Fruit fly (Drosophila melanogaster) whole organism, embryonic: ENCODE results near the gene CG12519.
"Not testable (repeated sequence)": the region's sequence is repeated elsewhere in the genome, so short reads cannot be mapped to it uniquely, and the experiment has no call there.

Source experiments
- Asciz ChIP-seq: fragments of 200-800 bp; sonication (Bioruptor generic); optimal IDR thresholded peaks from 2 replicates; lab custom pipeline; 2017; ENCODE audit warnings: missing biosample characterization, mild to moderate bottlenecking, missing genetic modification characterization, missing genetic modification reagents
- Atf3 ChIP-seq: fragments of 200-800 bp; sonication (Bioruptor generic); optimal IDR thresholded peaks from 3 replicates; lab custom pipeline; 2016; ENCODE audit warnings: missing biosample characterization, missing genetic modification characterization
- Bdp1 ChIP-seq: fragments of 200-800 bp; sonication (Bioruptor generic); optimal IDR thresholded peaks from 3 replicates; lab custom pipeline; 2016; ENCODE audit warnings: missing biosample characterization, missing genetic modification characterization
- Blimp-1 ChIP-seq: fragments of 200-800 bp; sonication (Bioruptor generic); optimal IDR thresholded peaks from 3 replicates; lab custom pipeline; 2018; ENCODE audit warnings: missing biosample characterization, missing genetic modification characterization, mild to moderate bottlenecking, moderate library complexity, missing genetic modification reagents
- CG1233 ChIP-seq: fragments of 200-800 bp; sonication (Bioruptor generic); optimal IDR thresholded peaks from 4 replicates; lab custom pipeline; 2018; ENCODE audit warnings: missing biosample characterization, mild to moderate bottlenecking, missing genetic modification characterization
- CG14667 ChIP-seq: fragments of 200-800 bp; sonication (Bioruptor generic); IDR thresholded peaks from 2 replicates; pipeline ENCODE4 v1.3.6; 2022; ENCODE audit warnings: missing biosample characterization, missing genetic modification characterization
- CG15073 ChIP-seq: fragments of 200-800 bp; sonication (Bioruptor generic); optimal IDR thresholded peaks from 2 replicates; lab custom pipeline; 2016; ENCODE audit warnings: missing biosample characterization, missing genetic modification characterization
- CG1603 ChIP-seq: fragments of 200-800 bp; sonication (Bioruptor generic); optimal IDR thresholded peaks from 2 replicates; lab custom pipeline; 2019; ENCODE audit warnings: missing biosample characterization, mild to moderate bottlenecking, missing genetic modification characterization, moderate library complexity
- CG17359 ChIP-seq: fragments of 200-800 bp; sonication (Bioruptor generic); optimal IDR thresholded peaks from 3 replicates; lab custom pipeline; 2018; ENCODE audit warnings: missing biosample characterization, mild to moderate bottlenecking, missing genetic modification characterization, moderate library complexity
- CG2202 ChIP-seq: fragments of 200-800 bp; sonication (Bioruptor generic); optimal IDR thresholded peaks from 2 replicates; lab custom pipeline; 2018; ENCODE audit warnings: missing biosample characterization, mild to moderate bottlenecking, missing genetic modification characterization
- CG6813 ChIP-seq: fragments of 200-800 bp; sonication (Bioruptor generic); optimal IDR thresholded peaks from 2 replicates; lab custom pipeline; 2017; ENCODE audit warnings: missing biosample characterization, missing genetic modification characterization, mild to moderate bottlenecking, moderate library complexity, missing genetic modification reagents
- CG7357 ChIP-seq: fragments of 200-800 bp; sonication (Bioruptor generic); IDR thresholded peaks from 3 replicates; pipeline ENCODE4 v1.3.6; 2022; ENCODE audit warnings: missing biosample characterization, missing genetic modification characterization
- CHES-1-like ChIP-seq: fragments of 200-800 bp; sonication (Bioruptor generic); optimal IDR thresholded peaks from 2 replicates; lab custom pipeline; 2016; ENCODE audit warnings: missing biosample characterization, missing genetic modification characterization
- CrebB ChIP-seq: fragments of 200-800 bp; sonication (Bioruptor generic); optimal IDR thresholded peaks from 3 replicates; lab custom pipeline; 2018; ENCODE audit warnings: missing biosample characterization, mild to moderate bottlenecking, missing genetic modification characterization
- Dek ChIP-seq: fragments of 200-800 bp; sonication (Bioruptor generic); optimal IDR thresholded peaks from 3 replicates; lab custom pipeline; 2019; ENCODE audit warnings: missing biosample characterization, mild to moderate bottlenecking, missing genetic modification characterization, moderate library complexity
- E2f2 ChIP-seq: fragments of 200-800 bp; sonication (Bioruptor generic); IDR thresholded peaks from 2 replicates; pipeline ENCODE4 v1.3.6; 2022; ENCODE audit warnings: missing biosample characterization, missing genetic modification characterization
- ERR ChIP-seq: fragments of 200-800 bp; sonication (Bioruptor generic); optimal IDR thresholded peaks from 2 replicates; lab custom pipeline; 2016; ENCODE audit warnings: missing biosample characterization, missing genetic modification characterization
- Ets65A ChIP-seq: fragments of 200-800 bp; sonication (Bioruptor generic); peaks from one replicate; lab custom pipeline; 2016; ENCODE audit warnings: missing biosample characterization, missing genetic modification characterization
- Ets97D ChIP-seq: fragments of 200-800 bp; sonication (Bioruptor generic); optimal IDR thresholded peaks from 3 replicates; lab custom pipeline; 2016; ENCODE audit warnings: missing biosample characterization, missing genetic modification characterization
- HLH3B ChIP-seq: fragments of 200-800 bp; sonication (Bioruptor generic); IDR thresholded peaks from 2 replicates; pipeline ENCODE4 v1.3.6; 2022; ENCODE audit warnings: missing biosample characterization, missing genetic modification characterization
- Hr39 ChIP-seq: fragments of >200 bp; optimal IDR thresholded peaks from 2 replicates; lab custom pipeline; 2017
- Hr78 ChIP-seq, 2 experiments: fragments of 200-800 bp in 1 of 2; fragments of >200 bp in 1 of 2; sonication (Bioruptor generic) in 1 of 2; optimal IDR thresholded peaks; 2 replicates each; lab custom pipeline; 2017 to 2019; ENCODE audit warnings: missing biosample characterization in 2 of 2, missing genetic modification characterization in 2 of 2, mild to moderate bottlenecking in 1 of 2, moderate library complexity in 1 of 2
- Mes4 ChIP-seq: fragments of 200-800 bp; sonication (Bioruptor generic); optimal IDR thresholded peaks from 2 replicates; lab custom pipeline; 2016; ENCODE audit warnings: missing biosample characterization, missing genetic modification characterization
- NC2α ChIP-seq: fragments of 200-800 bp; sonication (Bioruptor generic); optimal IDR thresholded peaks from 2 replicates; lab custom pipeline; 2016; ENCODE audit warnings: missing biosample characterization, missing genetic modification characterization
- NK7.1 ChIP-seq: fragments of 200-800 bp; sonication (Bioruptor generic); optimal IDR thresholded peaks from 3 replicates; lab custom pipeline; 2016; ENCODE audit warnings: missing biosample characterization, missing genetic modification characterization
- Side ChIP-seq: fragments of 200-800 bp; sonication (Bioruptor generic); optimal IDR thresholded peaks from 2 replicates; lab custom pipeline; 2016; ENCODE audit warnings: missing biosample characterization, missing genetic modification characterization
- Sin3A ChIP-seq: fragments of >200 bp; optimal IDR thresholded peaks from 2 replicates; lab custom pipeline; 2018
- Usf ChIP-seq: fragments of 200-800 bp; sonication (Bioruptor generic); optimal IDR thresholded peaks from 2 replicates; lab custom pipeline; 2017; ENCODE audit warnings: missing genotype, missing biosample characterization, missing genetic modification characterization
- ap ChIP-seq: fragments of 200-800 bp; sonication (Bioruptor generic); IDR thresholded peaks from 2 replicates; pipeline ENCODE4 v1.3.6; 2022; ENCODE audit warnings: missing biosample characterization, missing genetic modification characterization
- cas ChIP-seq: fragments of 200-800 bp; sonication (Bioruptor generic); IDR thresholded peaks from 2 replicates; pipeline ENCODE4 v1.3.6; 2022; ENCODE audit warnings: missing biosample characterization, missing genetic modification characterization
- chinmo ChIP-seq: fragments of 200-800 bp; sonication (Bioruptor generic); IDR thresholded peaks from 4 replicates; pipeline ENCODE4 v1.3.6; 2022; ENCODE audit warnings: missing biosample characterization, missing genetic modification characterization; ENCODE audit not compliant: partially characterized antibody
- cwo ChIP-seq: fragments of 200-800 bp; sonication (Bioruptor generic); optimal IDR thresholded peaks from 3 replicates; lab custom pipeline; 2017; ENCODE audit warnings: missing biosample characterization, missing genetic modification characterization, mild to moderate bottlenecking, moderate library complexity, missing genetic modification reagents
- dan ChIP-seq: fragments of 200-800 bp; sonication (Bioruptor generic); IDR thresholded peaks from 2 replicates; pipeline ENCODE4 v1.3.6; 2022; ENCODE audit warnings: missing biosample characterization, missing genetic modification characterization
- fd3F ChIP-seq: fragments of 200-800 bp; sonication (Bioruptor generic); optimal IDR thresholded peaks from 2 replicates; lab custom pipeline; 2018; ENCODE audit warnings: missing biosample characterization, mild to moderate bottlenecking, missing genetic modification characterization, moderate library complexity
- grn ChIP-seq: fragments of 200-800 bp; sonication (Bioruptor generic); optimal IDR thresholded peaks from 3 replicates; lab custom pipeline; 2017; ENCODE audit warnings: missing biosample characterization, missing genetic modification characterization
- kah ChIP-seq: fragments of 200-800 bp; sonication (Bioruptor generic); optimal IDR thresholded peaks from 2 replicates; lab custom pipeline; 2018; ENCODE audit warnings: missing biosample characterization, mild to moderate bottlenecking, missing genetic modification characterization
- mirr ChIP-seq: fragments of 200-800 bp; sonication (Bioruptor generic); optimal IDR thresholded peaks from 3 replicates; lab custom pipeline; 2018; ENCODE audit warnings: missing biosample characterization, mild to moderate bottlenecking, missing genetic modification characterization
- oc ChIP-seq: fragments of 200-800 bp; sonication (Bioruptor generic); optimal IDR thresholded peaks from 2 replicates; lab custom pipeline; 2018; ENCODE audit warnings: missing biosample characterization, mild to moderate bottlenecking, missing genetic modification characterization, moderate library complexity
- sqz ChIP-seq: fragments of 200-800 bp; sonication (Bioruptor generic); optimal IDR thresholded peaks from 3 replicates; lab custom pipeline; 2018; ENCODE audit warnings: missing biosample characterization, mild to moderate bottlenecking, missing genetic modification characterization
- stc ChIP-seq: fragments of 200-800 bp; sonication (Bioruptor generic); IDR thresholded peaks from 2 replicates; pipeline ENCODE4 v1.3.6; 2022; ENCODE audit warnings: missing biosample characterization, missing genetic modification characterization
- stwl ChIP-seq: fragments of 200-800 bp; sonication (Bioruptor generic); optimal IDR thresholded peaks from 3 replicates; lab custom pipeline; 2018; ENCODE audit warnings: missing biosample characterization, mild to moderate bottlenecking, missing genetic modification characterization, moderate library complexity
- unc-4 ChIP-seq: fragments of 200-800 bp; sonication (Bioruptor generic); IDR thresholded peaks from 2 replicates; pipeline ENCODE4 v1.3.6; 2022; ENCODE audit warnings: missing biosample characterization, missing genetic modification characterization; ENCODE audit not compliant: partially characterized antibody

Gene CG12519

DNA sequence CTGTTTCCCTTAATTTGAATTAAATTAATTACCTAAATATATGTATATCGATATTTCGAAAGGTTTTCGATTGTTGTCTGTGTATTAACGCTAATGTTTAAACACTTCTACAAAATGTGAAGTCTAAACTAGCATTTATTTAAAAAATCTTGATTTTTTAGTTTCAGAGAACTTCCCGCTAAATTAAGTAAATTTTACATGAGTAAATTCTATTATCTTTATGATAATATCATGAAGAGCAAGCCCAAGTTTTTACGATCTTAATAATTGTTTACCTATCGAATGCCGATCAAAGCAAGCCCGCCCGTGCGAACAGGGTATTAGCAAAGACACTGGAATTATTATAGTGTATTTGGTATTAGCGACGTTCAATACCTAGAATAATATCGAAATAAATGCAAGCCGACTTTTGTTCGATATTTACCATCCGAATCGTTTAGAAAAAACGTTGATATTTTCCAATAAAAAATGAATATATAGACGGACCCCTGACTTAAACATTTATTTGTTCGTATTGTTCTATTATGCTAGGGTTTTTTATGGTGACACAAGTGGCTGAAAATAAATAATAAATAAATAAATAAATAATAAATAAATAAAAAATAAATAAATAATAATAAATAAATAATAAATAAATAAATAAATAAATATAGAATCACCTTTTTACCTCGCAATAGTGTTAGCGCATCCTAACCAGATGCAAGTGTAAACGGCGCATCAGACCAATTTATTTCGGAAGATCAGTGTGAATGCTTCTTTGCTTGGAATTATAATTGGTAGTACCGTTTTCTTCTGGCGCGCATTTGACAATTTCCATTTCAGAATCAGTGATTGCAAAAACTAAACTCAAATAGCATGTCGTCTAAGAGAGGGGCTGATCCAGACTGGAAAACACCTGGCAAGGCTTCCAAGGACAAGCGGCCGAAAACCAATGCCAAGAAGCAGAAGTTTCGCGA is 25.6 kb upstream of the CG12519 start, which contains the start of the genes CG33062 and Chd3 (continued):
- no peak for TF ChIP-seq HLH3B (GFP tag; lab: Robert Waterston, UW)
- peak; percentile 16 for TF ChIP-seq stwl (tag; lab: Kevin White, UChicago)

DNA sequence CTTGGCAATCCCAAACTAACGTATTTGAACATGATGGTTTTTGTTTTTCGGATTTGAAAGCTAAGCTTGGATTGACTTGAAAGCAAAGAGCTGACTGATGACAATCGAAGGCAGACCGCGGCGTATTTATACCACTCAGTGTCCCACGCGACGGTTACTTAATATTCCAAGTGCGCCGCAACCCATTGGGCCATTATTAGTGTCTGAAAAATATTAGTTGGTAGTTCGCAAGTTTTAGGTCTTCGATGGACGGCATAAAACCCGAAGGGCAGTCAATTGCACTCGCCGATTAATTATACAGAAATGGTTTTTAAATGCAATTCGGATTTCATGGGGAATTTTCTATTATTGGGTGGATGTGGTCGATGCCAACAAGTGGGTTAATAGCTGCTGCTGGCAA is 7.6 kb upstream of the CG12519 start, which contains the start of gene CG14095:
Gene CG14095 (minus strand): TSS at position 101 of the 400 bp plus-strand sequence.
- TF ChIP-seq kah (GFP tag; lab: Kevin White, UChicago) (no peak), mirr (no peak), unc-4 (GFP tag; lab: Robert Waterston, UW) (no peak), Atf3 (GFP tag; lab: Kevin White, UChicago) (no peak), CG1603 (tag; lab: Kevin White, UChicago) (no peak), oc (tag; lab: Kevin White, UChicago) (no peak), CHES-1-like (GFP tag; lab: Kevin White, UChicago) (no peak), HLH3B (GFP tag; lab: Robert Waterston, UW) (no peak), Mes4 (GFP tag; lab: Kevin White, UChicago) (no peak), fd3F (GFP tag; lab: Kevin White, UChicago) (no peak), CG15073 (GFP tag; lab: Kevin White, UChicago) (no peak), CG17359 (tag; lab: Kevin White, UChicago) (no peak), Asciz (GFP tag; lab: Kevin White, UChicago) (no peak), CG1233 (GFP tag; lab: Kevin White, UChicago) (no peak), grn (GFP tag; lab: Kevin White, UChicago) (no peak), Sin3A (no peak)

DNA sequence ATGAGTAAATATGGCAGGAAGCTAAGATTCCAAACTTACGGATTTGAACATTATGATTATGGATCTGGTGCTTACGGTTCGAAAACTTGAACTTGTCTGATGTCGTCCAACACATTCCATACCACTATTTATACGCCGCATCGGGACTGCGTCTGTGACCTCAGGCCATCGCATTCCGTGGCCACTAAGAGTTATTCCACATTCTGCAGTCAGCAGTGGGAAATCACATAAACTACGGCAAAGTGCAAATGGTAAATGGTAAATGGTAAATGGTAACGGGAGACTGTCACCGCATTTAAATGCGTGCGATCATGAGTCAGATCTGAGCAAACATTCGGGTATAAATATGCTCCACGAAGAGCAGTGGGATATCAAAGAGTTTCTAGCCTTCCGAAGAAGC is 5.3 kb upstream of the CG12519 start, which contains the start of the genes CG14096 and CG32214:
Gene CG14096 (minus strand): TSS at position 101 of the 400 bp plus-strand sequence.
Gene CG32214 (plus strand): TSS at position 368 of the 400 bp plus-strand sequence.
- not testable (repeated sequence) for TF ChIP-seq ERR (GFP tag; lab: Kevin White, UChicago); NC2α (GFP tag; lab: Kevin White, UChicago); stc

DNA sequence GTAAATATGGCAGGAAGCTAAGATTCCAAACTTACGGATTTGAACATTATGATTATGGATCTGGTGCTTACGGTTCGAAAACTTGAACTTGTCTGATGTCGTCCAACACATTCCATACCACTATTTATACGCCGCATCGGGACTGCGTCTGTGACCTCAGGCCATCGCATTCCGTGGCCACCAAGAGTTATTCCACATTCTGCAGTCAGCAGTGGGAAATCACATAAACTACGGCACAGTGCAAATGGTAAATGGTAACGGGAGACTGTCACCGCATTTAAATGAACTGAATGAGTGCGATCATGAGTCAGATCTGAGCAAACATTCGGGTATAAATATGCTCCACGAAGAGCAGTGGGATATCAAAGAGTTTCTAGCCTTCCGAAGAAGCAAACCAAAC is 3.2 kb downstream of the CG12519 start, which contains the start of the genes CG18294 and CG32213:
Gene CG18294 (minus strand): TSS at position 101 of the 400 bp plus-strand sequence.
Gene CG32213 (plus strand): TSS at position 362 of the 400 bp plus-strand sequence.
- TF ChIP-seq Hr39; dan (GFP tag; lab: Robert Waterston, UW); Dek (tag; lab: Kevin White, UChicago): not testable (repeated sequence)

DNA sequence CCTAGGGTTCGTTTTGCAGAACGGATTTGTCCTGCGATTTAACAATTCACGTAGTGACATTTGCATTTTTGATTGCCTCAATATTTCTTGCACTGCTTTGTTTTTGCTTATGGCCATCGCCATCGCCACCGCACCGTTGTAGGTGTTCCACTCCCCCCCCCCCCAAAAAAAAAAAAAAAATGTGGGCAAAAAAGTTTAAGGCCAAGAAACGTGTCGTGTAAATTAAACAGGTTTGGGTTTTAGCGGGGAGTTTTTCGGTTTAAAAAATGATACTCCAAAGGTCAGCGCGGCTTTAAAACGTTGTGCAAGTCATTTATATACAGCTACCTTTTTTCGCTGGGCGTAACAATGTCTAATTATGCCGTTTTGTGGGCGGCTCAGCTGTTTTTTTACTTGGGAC is 8.9 kb downstream of the CG12519 start:
- TF ChIP-seq CG2202 (tag; lab: Kevin White, UChicago) (no peak), cwo (GFP tag; lab: Kevin White, UChicago) (no peak), Ets65A (GFP tag; lab: Kevin White, UChicago) (no peak), NK7.1 (GFP tag; lab: Kevin White, UChicago) (no peak), sqz (peak; percentile 48), Blimp-1 (GFP tag; lab: Kevin White, UChicago) (no peak), Hr78 (GFP tag; optimal IDR thresholded peaks at IDR 0.05; lab: Kevin White, UChicago) (peak in 1 of 2 experiments; percentile 1), CrebB (tag; lab: Kevin White, UChicago) (no peak), chinmo (GFP tag; lab: Robert Waterston, UW) (peak; percentile 52; the same call in 1 of the 4 replicates), CG14667 (GFP tag; lab: Robert Waterston, UW) (no peak), Usf (GFP tag; lab: Kevin White, UChicago) (no peak), CG6813 (GFP tag; lab: Kevin White, UChicago) (no peak), cas (GFP tag; lab: Robert Waterston, UW) (no peak), ap (no peak), Bdp1 (GFP tag; lab: Kevin White, UChicago) (no peak), CG7357 (GFP tag; lab: Robert Waterston, UW) (no peak), E2f2 (GFP tag; lab: Robert Waterston, UW) (no peak), Ets97D (no peak), Side (no peak)
